Worm (Caenorhabditis elegans) whole organism, midembryonic: ENCODE data around the gene lys-2.

Experiments used
- T22C8.4 ChIP-seq: fragments of 200-800 bp; sonication (Bioruptor generic); IDR thresholded peaks from 2 replicates; pipeline ENCODE4 v1.3.6; 2022; ENCODE audit warnings: missing genetic modification characterization, missing compliant biosample characterization
- klf-2 ChIP-seq: fragments of 200-800 bp; sonication (Bioruptor generic); conservative IDR thresholded peaks from 2 replicates; pipeline ENCODE4 v1.3.6; 2022; ENCODE audit warnings: missing genetic modification reagents, missing genetic modification characterization, missing compliant biosample characterization
- ref-1 ChIP-seq: fragments of 200-800 bp; sonication (Bioruptor generic); conservative IDR thresholded peaks from 2 replicates; pipeline ENCODE4 v1.3.6; 2022; ENCODE audit warnings: missing genetic modification reagents, missing genetic modification characterization, missing compliant biosample characterization
- tab-1 ChIP-seq: fragments of 200-800 bp; sonication (Bioruptor generic); IDR thresholded peaks from 2 replicates; pipeline ENCODE4 v1.3.6; 2022; ENCODE audit warnings: missing genetic modification characterization, missing compliant biosample characterization
- ztf-29 ChIP-seq: fragments of 200-800 bp; sonication (Bioruptor generic); IDR thresholded peaks from 2 replicates; pipeline ENCODE4 v1.3.6; 2022; ENCODE audit warnings: missing genetic modification reagents, missing genetic modification characterization, missing compliant biosample characterization

ce11 chrV:10313953-10314352, 32.7 kb upstream of the lys-2 start, which contains the start of gene gcy-6:
- TF ChIP-seq klf-2 = no peak
- TF ChIP-seq ref-1 (GFP tag; lab: Robert Waterston, UW) = no peak
- no peak for TF ChIP-seq ztf-29 (GFP tag; lab: Robert Waterston, UW)
- TF ChIP-seq tab-1 (GFP tag; lab: Robert Waterston, UW) = no peak
- no peak for TF ChIP-seq T22C8.4 (GFP tag; lab: Robert Waterston, UW)
